Worm (Caenorhabditis elegans): ENCODE results near the gene C14A6.5.

C14A6.5 gene

DNA sequence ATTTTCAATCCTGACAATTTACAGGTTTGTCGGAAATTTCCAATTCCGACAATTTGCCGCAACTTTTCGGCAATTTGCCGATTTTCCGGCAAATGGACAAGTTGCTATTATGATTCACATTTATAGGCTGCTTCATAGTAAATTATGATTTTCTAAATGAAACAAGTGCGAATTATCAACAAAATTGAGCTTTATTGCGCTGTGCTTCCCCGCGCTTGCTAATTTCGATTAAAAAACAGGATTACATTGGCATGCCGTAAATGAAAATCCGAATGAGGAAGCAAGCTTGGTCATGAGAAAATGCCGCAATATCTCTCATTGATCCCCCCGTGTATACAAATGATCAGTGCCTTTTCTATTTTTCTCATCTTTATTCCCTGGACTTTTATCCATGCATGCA is 26.0 kb downstream of the C14A6.5 start, which contains the start of gene Y37H2A.10:
Gene Y37H2A.10 (plus strand): TSS at position 301 of the 400 bp plus-strand sequence.
- TF ChIP-seq madf-9 (GFP tag; conservative IDR thresholded peaks at IDR 0.05) (no peak), lin-13 (GFP tag; optimal IDR thresholded peaks at IDR 0.05) (no peak), D1046.2 (GFP tag; IDR thresholded peaks at IDR 0.05) (no peak), dmd-6 (GFP tag; IDR thresholded peaks at IDR 0.05) (no peak)

DNA sequence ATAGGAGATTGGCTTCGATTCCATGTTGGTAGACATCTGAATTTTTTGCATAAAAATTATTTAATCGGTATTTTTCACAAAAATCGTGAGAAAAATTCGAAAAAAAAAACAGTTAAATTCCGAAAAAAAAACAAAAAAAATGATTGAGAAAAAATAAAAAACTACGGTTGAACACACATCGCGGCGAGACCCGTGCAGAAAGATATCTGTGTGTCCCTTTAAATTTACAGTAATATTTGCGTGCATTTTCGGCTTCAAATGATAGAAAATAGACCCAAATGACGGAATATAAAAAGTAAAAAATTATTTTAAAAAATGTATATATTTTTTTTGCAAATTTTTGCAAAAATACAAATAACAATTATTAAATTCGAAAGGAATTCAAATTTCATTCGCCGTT is 27.0 kb downstream of the C14A6.5 start:
- TF ChIP-seq zag-1 (tag; optimal IDR thresholded peaks at IDR 0.05) (no peak), pha-4 (GFP tag; IDR thresholded peaks at IDR 0.05) (no peak), pha-4 (tag; optimal IDR thresholded peaks at IDR 0.05) (no peak), nhr-111 (GFP tag; optimal IDR thresholded peaks at IDR 0.05) (no peak), lir-3 (tag; optimal IDR thresholded peaks at IDR 0.05) (no peak), F37D6.2 (tag; optimal IDR thresholded peaks at IDR 0.05) (no peak), ztf-7 (tag; optimal IDR thresholded peaks at IDR 0.05) (no peak), dmd-9 (GFP tag; IDR thresholded peaks at IDR 0.05) (no peak), skn-1 (tag; optimal IDR thresholded peaks at IDR 0.05) (no peak), daf-12 (tag; optimal IDR thresholded peaks at IDR 0.05) (no peak), lin-1 (GFP tag; IDR thresholded peaks at IDR 0.05) (no peak), ceh-62 (tag; optimal IDR thresholded peaks at IDR 0.05) (no peak)

ce11 chrV:18134378-18134777 is 30.3 kb downstream of the C14A6.5 start, which contains the start of gene Y37H2A.7:
TSS of gene Y37H2A.7 (minus strand) at chrV:18134478.
- TF ChIP-seq aha-1 (tag), result peak; percentile 50
- TF ChIP-seq nhr-6 (tag; optimal IDR thresholded peaks at IDR 0.05), result no peak

ce11 chrV:18133177-18133576 is 31.5 kb downstream of the C14A6.5 start, which contains the start of gene Y37H2A.18:
TSS of gene Y37H2A.18 (minus strand) at chrV:18133277.
- TF ChIP-seq tag-97 (GFP tag; IDR thresholded peaks at IDR 0.05) (no peak), nhr-10 (tag; optimal IDR thresholded peaks at IDR 0.05) (no peak)

DNA sequence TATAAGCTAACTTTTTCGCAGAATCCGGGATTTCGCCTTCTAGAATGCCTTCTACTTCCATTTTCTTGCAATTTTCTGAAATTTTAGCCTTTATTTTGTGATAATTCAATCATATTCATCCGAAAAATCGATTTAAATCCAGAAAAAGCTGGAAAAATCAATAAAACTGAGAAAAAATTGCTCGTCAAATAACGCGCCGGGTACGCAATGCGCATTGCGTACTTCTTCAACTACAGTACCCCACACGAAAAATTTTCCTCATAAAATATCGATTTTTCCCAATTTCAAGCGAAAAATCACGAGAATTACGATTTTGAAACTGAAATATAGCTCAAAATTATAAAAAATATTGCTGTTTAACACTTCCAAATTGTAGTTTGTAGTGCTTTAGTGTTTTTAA is 33.6 kb downstream of the C14A6.5 start, which contains the start of gene Y37H2A.12:
Gene Y37H2A.12 (minus strand): TSS at position 81 of the 400 bp plus-strand sequence.
- TF ChIP-seq egl-27 (tag; optimal IDR thresholded peaks at IDR 0.05), result no peak
- peak in 1 of 2 experiments; percentile 21 for TF ChIP-seq unc-62 (GFP tag; optimal IDR thresholded peaks at IDR 0.05 in 1 of 2)
- no peak for TF ChIP-seq unc-62 (tag; optimal IDR thresholded peaks at IDR 0.05)

- peak; percentile 76 for TF ChIP-seq ceh-28 (tag; optimal IDR thresholded peaks at IDR 0.05)
Observed at ce11 chrV:18129663-18130272, 34.9 kb downstream of the C14A6.5 start.

- TF ChIP-seq daf-12 (tag; optimal IDR thresholded peaks at IDR 0.05) (no peak), aha-1 (tag) (peak; percentile 91)
Observed at ce11 chrV:18128545-18128944, 36.1 kb downstream of the C14A6.5 start.

ce11 chrV:18127192-18127591 is 37.5 kb downstream of the C14A6.5 start, which contains the start of gene fbxa-211:
TSS of gene fbxa-211 (plus strand) at chrV:18127519.
- TF ChIP-seq aha-1 (tag) (peak; percentile 93), egl-27 (tag; optimal IDR thresholded peaks at IDR 0.05) (no peak), lin-38 (GFP tag; IDR thresholded peaks at IDR 0.05) (0 out of 2 replicates have a peak, but pooled peaks have one; percentile 21), lin-29 (GFP tag; IDR thresholded peaks at IDR 0.05) (no peak)

ce11 chrV:18125075-18125474 is 39.6 kb downstream of the C14A6.5 start, which contains the start of gene fbxa-210:
TSS of gene fbxa-210 (plus strand) at chrV:18125375.
- TF ChIP-seq nhr-111 (GFP tag; optimal IDR thresholded peaks at IDR 0.05) (no peak), hif-1 (tag; optimal IDR thresholded peaks at IDR 0.05) (no peak), nhr-237 (tag; optimal IDR thresholded peaks at IDR 0.05) (no peak), lsy-2 (tag; optimal IDR thresholded peaks at IDR 0.05) (no peak), aha-1 (tag) (peak; percentile 34), mdt-29 (GFP tag; IDR thresholded peaks at IDR 0.05) (no peak)

All from whole organism, L4 larva.